Fruit fly (Drosophila melanogaster): Measurements from ENCODE around the gene ens.

dm6 chr3L:4125709-4126108 is 8.6 kb downstream of the ens start:
- TF ChIP-seq pan (optimal IDR thresholded peaks at IDR 0.05) (no peak), psq (GFP tag; optimal IDR thresholded peaks at IDR 0.05) (no peak), h (GFP tag; optimal IDR thresholded peaks at IDR 0.05) (no peak), HLH106 (tag; optimal IDR thresholded peaks at IDR 0.05) (no peak), OdsH (GFP tag; optimal IDR thresholded peaks at IDR 0.05) (no peak)

All from whole organism, wandering third instar larva.